Worm (Caenorhabditis elegans): Measurements from ENCODE around the gene ssp-34.

Gene ssp-34

ce11 chrIV:10698486-10698885 is 39.9 kb downstream of the ssp-34 start:
- no peak for TF ChIP-seq zip-11 (GFP tag; IDR thresholded peaks at IDR 0.05)
- 0 out of 2 replicates have a peak, but pooled peaks have one; percentile 55 for TF ChIP-seq dmd-8 (GFP tag; IDR thresholded peaks at IDR 0.05)
- TF ChIP-seq fos-1 (tag; optimal IDR thresholded peaks at IDR 0.05), result no peak
- no peak for TF ChIP-seq daf-16 (GFP tag; optimal IDR thresholded peaks at IDR 0.05)
- no peak for TF ChIP-seq daf-16 (tag; optimal IDR thresholded peaks at IDR 0.05)
- peak in 1 of 2 experiments; percentile 17 for TF ChIP-seq unc-62 (GFP tag; optimal IDR thresholded peaks at IDR 0.05 in 1 of 2)
- no peak for TF ChIP-seq unc-62 (tag; optimal IDR thresholded peaks at IDR 0.05)
- TF ChIP-seq lim-7 (GFP tag; IDR thresholded peaks at IDR 0.05), result 0 out of 2 replicates have a peak, but pooled peaks have one; percentile 39
- peak; percentile 68 for TF ChIP-seq set-16 (GFP tag; IDR thresholded peaks at IDR 0.05)

- TF ChIP-seq nhr-48 (tag; optimal IDR thresholded peaks at IDR 0.05) (peak; percentile 18), skn-1 (tag; optimal IDR thresholded peaks at IDR 0.05) (no peak), lsy-2 (tag; optimal IDR thresholded peaks at IDR 0.05) (peak; percentile 35 to 68), rbr-2 (tag; optimal IDR thresholded peaks at IDR 0.05) (peak; percentile 24), nhr-6 (tag; optimal IDR thresholded peaks at IDR 0.05) (peak; percentile 63), snpc-1.2 (GFP tag; IDR thresholded peaks at IDR 0.05) (peak; percentile 64), ama-1 (optimal IDR thresholded peaks at IDR 0.05) (peak; percentile 31), lin-1 (GFP tag; IDR thresholded peaks at IDR 0.05) (peak; percentile 12; the same call in 1 of the 2 replicates), ceh-28 (tag; optimal IDR thresholded peaks at IDR 0.05) (no peak), nhr-11 (tag; optimal IDR thresholded peaks at IDR 0.05) (peak; percentile 65), pha-4 (GFP tag; IDR thresholded peaks at IDR 0.05) (0 out of 2 replicates have a peak, but pooled peaks have one; percentile 47), pha-4 (tag; optimal IDR thresholded peaks at IDR 0.05) (no peak), unc-62 (GFP tag; optimal IDR thresholded peaks at IDR 0.05 in 1 of 2) (peak in 1 of 2 experiments; percentile 28), unc-62 (tag; optimal IDR thresholded peaks at IDR 0.05) (no peak), gei-8 (GFP tag; optimal IDR thresholded peaks at IDR 0.05) (no peak), hmg-1.1 (GFP tag; IDR thresholded peaks at IDR 0.05) (peak; percentile 26; the same call in 1 of the 2 replicates), ztf-11 (tag; optimal IDR thresholded peaks at IDR 0.05) (no peak), mep-1 (tag; optimal IDR thresholded peaks at IDR 0.05) (peak; percentile 79), cey-2 (tag; optimal IDR thresholded peaks at IDR 0.05; ENCODE audit: borderline replicate concordance, insufficient read depth) (no peak), ceh-82 (tag; optimal IDR thresholded peaks at IDR 0.05) (no peak), mdl-1 (tag; optimal IDR thresholded peaks at IDR 0.05) (peak; percentile 15 to 83), nhr-28 (tag; optimal IDR thresholded peaks at IDR 0.05) (peak; percentile 80), mxl-3 (GFP tag; optimal IDR thresholded peaks at IDR 0.05) (peak; percentile 65), egl-27 (tag; optimal IDR thresholded peaks at IDR 0.05) (no peak), aha-1 (tag) (peak; percentile 92), fkh-10 (GFP tag; optimal IDR thresholded peaks at IDR 0.05) (no peak), T20F7.1 (GFP tag; optimal IDR thresholded peaks at IDR 0.05) (peak; percentile 30), jun-1 (tag; optimal IDR thresholded peaks at IDR 0.05) (peak; percentile 62), dmd-9 (GFP tag; IDR thresholded peaks at IDR 0.05) (0 out of 2 replicates have a peak, but pooled peaks have one; percentile 31), nhr-102 (tag; optimal IDR thresholded peaks at IDR 0.05) (no peak), madf-9 (GFP tag; conservative IDR thresholded peaks at IDR 0.05) (no peak), F26F4.8 (GFP tag; conservative IDR thresholded peaks at IDR 0.05) (no peak), tra-1 (GFP tag; IDR thresholded peaks at IDR 0.05) (0 out of 2 replicates have a peak, but pooled peaks have one; percentile 46), ZK337.2 (GFP tag; IDR thresholded peaks at IDR 0.05) (no peak), nhr-10 (tag; optimal IDR thresholded peaks at IDR 0.05) (no peak), dpl-1 (GFP tag; optimal IDR thresholded peaks at IDR 0.05) (peak; percentile 82), hlh-30 (tag; optimal IDR thresholded peaks at IDR 0.05; ENCODE audit: insufficient read depth) (peak; percentile 97), fos-1 (tag; optimal IDR thresholded peaks at IDR 0.05) (no peak), nhr-77 (tag; optimal IDR thresholded peaks at IDR 0.05) (peak; percentile 69), pqm-1 (tag; optimal IDR thresholded peaks at IDR 0.05) (peak; percentile 7), hif-1 (tag; optimal IDR thresholded peaks at IDR 0.05) (peak in 1 of 2 experiments; percentile 56), daf-16 (GFP tag; optimal IDR thresholded peaks at IDR 0.05) (no peak), daf-16 (tag; optimal IDR thresholded peaks at IDR 0.05) (peak; percentile 18)
Measured at ce11 chrIV:10697022-10697979, 41.1 kb downstream of the ssp-34 start, which contains the start of gene allo-1. Gene allo-1, minus strand, starts transcription at chrIV:10697072.

Data from whole organism, L4 larva.